Fruit fly (Drosophila melanogaster): ENCODE data around the gene dac.

Gene dac

DNA sequence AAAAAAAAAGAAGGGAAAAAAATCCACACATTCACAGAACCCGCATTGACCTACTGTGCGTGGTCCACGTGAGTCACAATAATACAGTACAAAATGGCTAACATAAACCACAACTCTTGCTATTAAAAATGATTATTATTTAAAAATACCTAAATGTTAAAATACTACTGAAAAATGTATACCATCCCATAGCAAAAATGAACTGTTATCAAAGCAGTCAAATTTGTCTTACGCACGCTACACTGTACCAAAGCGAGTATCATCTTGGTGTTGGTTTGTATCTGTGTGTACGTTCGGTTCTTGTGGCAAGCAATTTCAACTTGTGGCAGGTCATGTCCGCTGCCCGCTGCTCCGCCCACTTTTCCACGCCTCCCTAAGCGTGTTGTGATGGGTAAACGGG is 14.7 kb upstream of the dac start (continued):
- TF ChIP-seq Abd-B (GFP tag; optimal IDR thresholded peaks at IDR 0.05) (peak; percentile 81), trem (tag; optimal IDR thresholded peaks at IDR 0.05) (peak; percentile 58), CG12659 (GFP tag; optimal IDR thresholded peaks at IDR 0.05) (peak; percentile 87), sna (GFP tag; IDR thresholded peaks at IDR 0.05; ENCODE audit: partially characterized antibody) (no peak), BEAF-32 (GFP tag; optimal IDR thresholded peaks at IDR 0.05) (no peak), NC2α (GFP tag; optimal IDR thresholded peaks at IDR 0.05) (peak; percentile 73), ttk (GFP tag; IDR thresholded peaks at IDR 0.05) (peak; percentile 93), CG3407 (GFP tag; optimal IDR thresholded peaks at IDR 0.05) (peak; percentile 83), lbe (GFP tag; optimal IDR thresholded peaks at IDR 0.05) (peak; percentile 75), CG5245 (GFP tag; optimal IDR thresholded peaks at IDR 0.05) (peak; percentile 89), Adf1 (GFP tag; IDR thresholded peaks at IDR 0.05) (peak; percentile 65), CG13424 (tag; optimal IDR thresholded peaks at IDR 0.05) (peak; percentile 95), sd (tag; optimal IDR thresholded peaks at IDR 0.05) (no peak), maf-S (GFP tag; optimal IDR thresholded peaks at IDR 0.05) (peak; percentile 50), Stat92E (GFP tag; optimal IDR thresholded peaks at IDR 0.05) (peak in 1 of 3 experiments; percentile 64), ac (GFP tag; optimal IDR thresholded peaks at IDR 0.05) (peak; percentile 61), inv (GFP tag; IDR thresholded peaks at IDR 0.05; ENCODE audit: partially characterized antibody) (no peak), Taf1 (GFP tag; IDR thresholded peaks at IDR 0.05) (peak; percentile 89), CG2202 (tag; optimal IDR thresholded peaks at IDR 0.05) (peak; percentile 90), mld (GFP tag; IDR thresholded peaks at IDR 0.05; ENCODE audit: partially characterized antibody) (no peak), CG3995 (GFP tag; optimal IDR thresholded peaks at IDR 0.05) (no peak), trh (GFP tag; optimal IDR thresholded peaks at IDR 0.05) (peak; percentile 65), CG13296 (GFP tag; optimal IDR thresholded peaks at IDR 0.05) (peak; percentile 76), luna (GFP tag; optimal IDR thresholded peaks at IDR 0.05) (peak; percentile 7), Atf3 (GFP tag; optimal IDR thresholded peaks at IDR 0.05) (peak; percentile 66), CG1647 (GFP tag; optimal IDR thresholded peaks at IDR 0.05) (peak; percentile 67), CG6254 (GFP tag; optimal IDR thresholded peaks at IDR 0.05) (peak; percentile 70), CG14441 (GFP tag; IDR thresholded peaks at IDR 0.05) (peak; percentile 91), Spps (tag; optimal IDR thresholded peaks at IDR 0.05) (peak; percentile 77), Atf-2 (GFP tag; optimal IDR thresholded peaks at IDR 0.05) (peak; percentile 89), CG43689 (GFP tag; IDR thresholded peaks at IDR 0.05) (peak; percentile 69), ewg (GFP tag; optimal IDR thresholded peaks at IDR 0.05) (peak; percentile 83), CG11456 (GFP tag; IDR thresholded peaks at IDR 0.05) (peak; percentile 93), twi (tag; optimal IDR thresholded peaks at IDR 0.05) (peak; percentile 81), vfl (GFP tag; optimal IDR thresholded peaks at IDR 0.05) (peak; percentile 57), CG2199 (GFP tag; IDR thresholded peaks at IDR 0.05) (peak; percentile 94; the same call in 2 of the 3 replicates), eve (GFP tag; optimal IDR thresholded peaks at IDR 0.05) (peak; percentile 76 to 95), CG12155 (GFP tag; optimal IDR thresholded peaks at IDR 0.05) (peak; percentile 87), CG10543 (GFP tag; optimal IDR thresholded peaks at IDR 0.05) (peak; percentile 84), Mad (GFP tag; optimal IDR thresholded peaks at IDR 0.05) (peak; percentile 83), rib (GFP tag; IDR thresholded peaks at IDR 0.05) (peak; percentile 85), unc-4 (GFP tag; IDR thresholded peaks at IDR 0.05; ENCODE audit: partially characterized antibody) (no peak), pita (GFP tag; optimal IDR thresholded peaks at IDR 0.05) (no peak), Sox102F (GFP tag; optimal IDR thresholded peaks at IDR 0.05) (peak; percentile 94), GATAe (GFP tag; conservative IDR thresholded peaks at IDR 0.05) (0 out of 2 replicates have a peak, but pooled peaks have one; percentile 27), sob (GFP tag; IDR thresholded peaks at IDR 0.05) (peak; percentile 95), CG16779 (GFP tag; IDR thresholded peaks at IDR 0.05) (peak; percentile 70), CG5180 (GFP tag; optimal IDR thresholded peaks at IDR 0.05) (peak; percentile 55), ara (GFP tag; IDR thresholded peaks at IDR 0.05) (peak; percentile 97), tgo (GFP tag; IDR thresholded peaks at IDR 0.05) (peak; percentile 94)

All from whole organism, embryonic.